Worm (Caenorhabditis elegans): ENCODE results near the gene hmit-1.3.

The hmit-1.3 gene

ce11 chrIII:3478795-3479398 is 40.5 kb downstream of the hmit-1.3 start:
- TF ChIP-seq ztf-26 (tag; optimal IDR thresholded peaks at IDR 0.05): no peak
- no peak for TF ChIP-seq rec-8 (tag; optimal IDR thresholded peaks at IDR 0.05)
- no peak for TF ChIP-seq ceh-100 (GFP tag; IDR thresholded peaks at IDR 0.05)
- TF ChIP-seq atf-7 (tag; optimal IDR thresholded peaks at IDR 0.05): no peak
- no peak for TF ChIP-seq sea-2 (GFP tag; IDR thresholded peaks at IDR 0.05)
- TF ChIP-seq F57A8.1 (GFP tag; optimal IDR thresholded peaks at IDR 0.05): no peak
- TF ChIP-seq nfyb-1 (GFP tag; IDR thresholded peaks at IDR 0.05): 0 out of 2 replicates have a peak, but pooled peaks have one; percentile 35

- TF ChIP-seq ztf-6 (GFP tag; IDR thresholded peaks at IDR 0.05) (no peak), hmg-1.2 (GFP tag; IDR thresholded peaks at IDR 0.05) (no peak), ceh-27 (GFP tag; optimal IDR thresholded peaks at IDR 0.05) (no peak), Y53G8AR.9 (GFP tag; conservative IDR thresholded peaks at IDR 0.05) (no peak), dpl-1 (GFP tag; optimal IDR thresholded peaks at IDR 0.05) (no peak), Y79H2A.3 (GFP tag; conservative IDR thresholded peaks at IDR 0.05) (no peak), ztf-18 (tag; optimal IDR thresholded peaks at IDR 0.05) (no peak), zfh-2 (GFP tag; conservative IDR thresholded peaks at IDR 0.05) (no peak), bed-1 (GFP tag; IDR thresholded peaks at IDR 0.05) (no peak), sdz-38 (tag; optimal IDR thresholded peaks at IDR 0.05) (no peak), snpc-4 (GFP tag; optimal IDR thresholded peaks at IDR 0.05) (no peak), snpc-4 (tag; optimal IDR thresholded peaks at IDR 0.05) (no peak), ceh-58 (GFP tag; IDR thresholded peaks at IDR 0.05) (no peak), egl-44 (GFP tag; IDR thresholded peaks at IDR 0.05) (no peak), mel-28 (tag; optimal IDR thresholded peaks at IDR 0.05; ENCODE audit: borderline replicate concordance) (no peak), C17E4.6 (GFP tag; IDR thresholded peaks at IDR 0.05) (no peak), ztf-25 (GFP tag; IDR thresholded peaks at IDR 0.05) (no peak), B0336.3 (GFP tag; IDR thresholded peaks at IDR 0.05) (no peak), T26A5.8 (tag; optimal IDR thresholded peaks at IDR 0.05) (no peak), rpc-1 (optimal IDR thresholded peaks at IDR 0.05) (no peak), rpc-1 (tag; optimal IDR thresholded peaks at IDR 0.05) (no peak)
These were observed 42.0 kb downstream of the hmit-1.3 start for ce11 chrIII:3477375-3477774.

DNA sequence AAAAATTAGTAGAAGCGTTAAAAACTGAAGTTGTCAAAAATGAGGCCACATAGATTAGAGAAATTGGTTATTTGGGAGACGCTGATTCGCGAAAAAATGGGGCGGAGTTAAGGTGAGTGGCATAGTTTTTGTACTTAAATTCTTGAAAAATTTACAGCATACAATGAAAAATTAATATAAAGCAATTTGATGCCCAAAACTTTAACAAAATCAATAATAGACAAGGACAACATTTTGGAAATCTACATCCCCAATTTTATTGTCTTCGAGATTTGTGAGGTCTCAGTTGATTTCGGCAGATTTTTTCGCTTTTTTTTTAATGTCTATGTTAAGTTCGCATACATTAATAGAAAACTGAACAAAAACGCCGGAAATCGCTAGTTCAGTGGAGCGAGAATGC is 43.2 kb downstream of the hmit-1.3 start:
- TF ChIP-seq tbp1 (GFP tag; optimal IDR thresholded peaks at IDR 0.05) (no peak), ccch-3 (GFP tag; optimal IDR thresholded peaks at IDR 0.05) (peak; percentile 5), ceh-100 (GFP tag; IDR thresholded peaks at IDR 0.05) (peak; percentile 86), Y53G8AR.9 (GFP tag; conservative IDR thresholded peaks at IDR 0.05) (no peak), bed-2 (GFP tag; IDR thresholded peaks at IDR 0.05) (0 out of 2 replicates have a peak, but pooled peaks have one; percentile 8), B0019.2 (GFP tag; conservative IDR thresholded peaks at IDR 0.05) (no peak), K12H6.12 (tag; optimal IDR thresholded peaks at IDR 0.05) (no peak), snpc-1.3 (tag; optimal IDR thresholded peaks at IDR 0.05; ENCODE audit: insufficient read depth) (no peak), Y67H2A.10 (GFP tag; conservative IDR thresholded peaks at IDR 0.05) (no peak), chd-7 (tag; optimal IDR thresholded peaks at IDR 0.05) (no peak), aptf-2 (GFP tag; conservative IDR thresholded peaks at IDR 0.05) (no peak), mes-4 (tag; optimal IDR thresholded peaks at IDR 0.05) (no peak), unc-130 (GFP tag; optimal IDR thresholded peaks at IDR 0.05) (peak; percentile 7), atf-7 (tag; optimal IDR thresholded peaks at IDR 0.05) (no peak), rec-8 (tag; optimal IDR thresholded peaks at IDR 0.05) (no peak), ceh-91 (GFP tag; IDR thresholded peaks at IDR 0.05) (no peak), lsy-27 (tag; optimal IDR thresholded peaks at IDR 0.05; ENCODE audit: borderline replicate concordance, insufficient read depth) (no peak)
